Worm (Caenorhabditis elegans) whole organism, young adult: ENCODE measurements around the gene gss-1.

ENCODE experiments used
- B0019.2 ChIP-seq: fragments of 200-800 bp; sonication (Bioruptor generic); conservative IDR thresholded peaks from 2 replicates; pipeline ENCODE4 v1.3.6; 2022; ENCODE audit warnings: missing genetic modification reagents, missing genetic modification characterization, missing compliant biosample characterization
- B0336.3 ChIP-seq: fragments of 200-800 bp; sonication (Bioruptor generic); IDR thresholded peaks from 2 replicates; pipeline ENCODE4 v1.3.6; 2022; ENCODE audit warnings: missing genetic modification characterization, missing compliant biosample characterization
- C17E4.6 ChIP-seq: fragments of 200-800 bp; sonication (Bioruptor generic); IDR thresholded peaks from 2 replicates; pipeline ENCODE4 v1.3.6; 2022; ENCODE audit warnings: missing genetic modification reagents, missing genetic modification characterization, missing compliant biosample characterization
- F23B12.7 ChIP-seq: sonication (generic microtip); optimal IDR thresholded peaks from 2 replicates; lab custom pipeline; 2017; ENCODE audit warnings: missing genetic modification characterization, mild to moderate bottlenecking, missing compliant biosample characterization, antibody characterized with exemption, moderate library complexity; ENCODE audit not compliant: insufficient read depth
- F33H1.4 ChIP-seq: fragments of 200-800 bp; sonication (Bioruptor generic); IDR thresholded peaks from 2 replicates; pipeline ENCODE4 v1.3.6; 2022; ENCODE audit warnings: missing genetic modification reagents, missing genetic modification characterization, missing compliant biosample characterization
- F37B4.10 ChIP-seq: fragments of 200-800 bp; sonication (Bioruptor generic); IDR thresholded peaks from 2 replicates; pipeline ENCODE4 v1.3.6; 2022; ENCODE audit warnings: missing genetic modification characterization, missing compliant biosample characterization
- F52B5.7 ChIP-seq: sonication (generic microtip); optimal IDR thresholded peaks from 2 replicates; lab custom pipeline; 2016; ENCODE audit warnings: mild to moderate bottlenecking, missing genetic modification characterization, missing compliant biosample characterization
- F57A8.1 ChIP-seq: fragments of 200-800 bp; sonication (Bioruptor generic); optimal IDR thresholded peaks from 2 replicates; lab custom pipeline; 2018; ENCODE audit warnings: mild to moderate bottlenecking, missing genetic modification characterization, moderate library complexity, missing compliant biosample characterization
- T26A5.8 ChIP-seq: sonication (generic microtip); optimal IDR thresholded peaks from 2 replicates; lab custom pipeline; 2016; ENCODE audit warnings: missing genetic modification characterization, missing compliant biosample characterization
- Y53G8AR.9 ChIP-seq: fragments of 200-800 bp; sonication (Bioruptor generic); conservative IDR thresholded peaks from 2 replicates; pipeline ENCODE4 v1.3.6; 2022; ENCODE audit warnings: missing genetic modification reagents, missing genetic modification characterization, missing compliant biosample characterization
- Y79H2A.3 ChIP-seq: fragments of 200-800 bp; sonication (Bioruptor generic); conservative IDR thresholded peaks from 2 replicates; pipeline ENCODE4 v1.3.6; 2022; ENCODE audit warnings: missing genetic modification reagents, missing genetic modification characterization, missing compliant biosample characterization
- Y95B8A.8 ChIP-seq: fragments of 200-800 bp; sonication (Bioruptor generic); IDR thresholded peaks from 2 replicates; pipeline ENCODE4 v1.3.6; 2022; ENCODE audit warnings: missing genetic modification reagents, missing genetic modification characterization, missing compliant biosample characterization
- akir-1 ChIP-seq: fragments of 200-800 bp; sonication (Bioruptor generic); optimal IDR thresholded peaks from 2 replicates; lab custom pipeline; 2018; ENCODE audit warnings: mild to moderate bottlenecking, missing genetic modification characterization, moderate library complexity, missing compliant biosample characterization
- aptf-2 ChIP-seq: fragments of 200-800 bp; sonication (Bioruptor generic); conservative IDR thresholded peaks from 2 replicates; pipeline ENCODE4 v1.3.6; 2022; ENCODE audit warnings: missing genetic modification reagents, missing genetic modification characterization, missing compliant biosample characterization
- athp-1 ChIP-seq: sonication (generic microtip); optimal IDR thresholded peaks from 2 replicates; lab custom pipeline; 2017; ENCODE audit warnings: mild to moderate bottlenecking, missing genetic modification characterization, missing compliant biosample characterization
- cebp-1 ChIP-seq, 2 experiments: fragments of 200-800 bp in 1 of 2; sonication (Bioruptor generic) in 1 of 2; sonication (generic microtip) in 1 of 2; IDR thresholded peaks in 1 of 2; optimal IDR thresholded peaks in 1 of 2; 2 replicates each; pipeline versions ENCODE4 v1.3.6 to Lab custom; 2017 to 2022; ENCODE audit warnings: missing compliant biosample characterization in 2 of 2, missing genetic modification characterization in 2 of 2, mild to moderate bottlenecking in 1 of 2, missing genetic modification reagents in 1 of 2, moderate library complexity in 1 of 2
- ceh-58 ChIP-seq: fragments of 200-800 bp; sonication (Bioruptor generic); IDR thresholded peaks from 2 replicates; pipeline ENCODE4 v1.3.6; 2022; ENCODE audit warnings: missing genetic modification characterization, missing compliant biosample characterization
- dox-1 ChIP-seq: fragments of 200-800 bp; sonication (Bioruptor generic); IDR thresholded peaks from 2 replicates; pipeline ENCODE4 v1.3.6; 2022; ENCODE audit warnings: missing genetic modification reagents, missing genetic modification characterization, missing compliant biosample characterization
- efl-1 ChIP-seq: fragments of 150-350 bp; optimal IDR thresholded peaks from 2 replicates; lab custom pipeline; 2014; ENCODE audit warnings: missing biosample characterization, missing genetic modification reagents, missing genetic modification characterization
- egrh-3 ChIP-seq: fragments of 200-800 bp; sonication (Bioruptor generic); IDR thresholded peaks from 2 replicates; pipeline ENCODE4 v1.3.6; 2022; ENCODE audit warnings: missing genetic modification reagents, missing genetic modification characterization, missing compliant biosample characterization
- hlh-12 ChIP-seq: sonication (generic microtip); optimal IDR thresholded peaks from 2 replicates; lab custom pipeline; 2016; ENCODE audit warnings: missing genetic modification characterization, missing compliant biosample characterization
- lag-1 ChIP-seq: fragments of 200-800 bp; sonication (Bioruptor generic); IDR thresholded peaks from 2 replicates; pipeline ENCODE4 v1.3.6; 2022; ENCODE audit warnings: missing genetic modification reagents, missing genetic modification characterization, missing compliant biosample characterization
- let-526 ChIP-seq: fragments of 200-800 bp; sonication (Bioruptor generic); IDR thresholded peaks from 2 replicates; pipeline ENCODE4 v1.3.6; 2022; ENCODE audit warnings: missing genetic modification reagents, missing genetic modification characterization, missing compliant biosample characterization
- lin-54 ChIP-seq: fragments of 200-800 bp; sonication (Bioruptor generic); optimal IDR thresholded peaks from 2 replicates; lab custom pipeline; 2018; ENCODE audit warnings: mild to moderate bottlenecking, missing genetic modification characterization, missing compliant biosample characterization
- madf-10 ChIP-seq: sonication (generic microtip); optimal IDR thresholded peaks from 2 replicates; lab custom pipeline; 2016; ENCODE audit warnings: mild to moderate bottlenecking, missing genetic modification characterization, missing compliant biosample characterization
- mcd-1 ChIP-seq: fragments of 200-800 bp; sonication (Bioruptor generic); IDR thresholded peaks from 2 replicates; pipeline ENCODE4 v1.3.6; 2022; ENCODE audit warnings: missing genetic modification reagents, missing genetic modification characterization, missing compliant biosample characterization
- mel-28 ChIP-seq: sonication (generic microtip); optimal IDR thresholded peaks from 2 replicates; lab custom pipeline; 2016; ENCODE audit warnings: borderline replicate concordance, mild to moderate bottlenecking, missing genetic modification characterization, missing compliant biosample characterization
- mxl-1 ChIP-seq: sonication (generic microtip); optimal IDR thresholded peaks from 2 replicates; lab custom pipeline; 2016; ENCODE audit warnings: missing genetic modification characterization, missing compliant biosample characterization
- nhr-80 ChIP-seq: sonication (generic microtip); optimal IDR thresholded peaks from 2 replicates; lab custom pipeline; 2016; ENCODE audit warnings: missing genetic modification characterization, missing compliant biosample characterization
- nhr-90 ChIP-seq: sonication (generic microtip); optimal IDR thresholded peaks from 2 replicates; lab custom pipeline; 2016; ENCODE audit warnings: missing genotype, mild to moderate bottlenecking, missing genetic modification characterization, missing compliant biosample characterization
- sea-2 ChIP-seq: fragments of 200-800 bp; sonication (Bioruptor generic); IDR thresholded peaks from 2 replicates; pipeline ENCODE4 v1.3.6; 2022; ENCODE audit warnings: missing genetic modification characterization, missing compliant biosample characterization
- snpc-1.1 ChIP-seq: sonication (generic microtip); optimal IDR thresholded peaks from 2 replicates; lab custom pipeline; 2017; ENCODE audit warnings: missing genetic modification characterization, mild to moderate bottlenecking, missing compliant biosample characterization, antibody characterized with exemption, moderate library complexity, missing genotype, missing genetic modification reagents; ENCODE audit not compliant: insufficient read depth
- snpc-3.4 ChIP-seq: sonication (generic microtip); optimal IDR thresholded peaks from 2 replicates; lab custom pipeline; 2017; ENCODE audit warnings: missing genetic modification characterization, mild to moderate bottlenecking, missing compliant biosample characterization, antibody characterized with exemption, moderate library complexity, missing genotype, missing genetic modification reagents
- snpc-4 ChIP-seq, 5 experiments: fragments of 150-350 bp in 1 of 5; sonication (generic microtip) in 4 of 5; optimal IDR thresholded peaks; 2 replicates each; lab custom pipeline; 2014 to 2018; ENCODE audit warnings: missing genetic modification characterization in 5 of 5, missing biosample characterization in 3 of 5, antibody characterized with exemption in 2 of 5, mild to moderate bottlenecking in 2 of 5, missing compliant biosample characterization in 2 of 5, missing genotype in 2 of 5, moderate library complexity in 2 of 5, missing genetic modification reagents in 1 of 5
- somi-1 ChIP-seq: fragments of 200-800 bp; sonication (Bioruptor generic); optimal IDR thresholded peaks from 2 replicates; lab custom pipeline; 2018; ENCODE audit warnings: mild to moderate bottlenecking, missing genetic modification characterization, missing compliant biosample characterization
- sptf-2 ChIP-seq: fragments of 200-800 bp; sonication (Bioruptor generic); optimal IDR thresholded peaks from 2 replicates; lab custom pipeline; 2018; ENCODE audit warnings: mild to moderate bottlenecking, missing genetic modification characterization, missing compliant biosample characterization
- tbp1 ChIP-seq: fragments of 200-800 bp; sonication (Bioruptor generic); optimal IDR thresholded peaks from 2 replicates; lab custom pipeline; 2018; ENCODE audit warnings: mild to moderate bottlenecking, missing genetic modification characterization, missing compliant biosample characterization
- unc-130 ChIP-seq: sonication (generic microtip); optimal IDR thresholded peaks from 2 replicates; lab custom pipeline; 2016; ENCODE audit warnings: missing genetic modification reagents, missing genetic modification characterization, missing compliant biosample characterization
- zim-3 ChIP-seq: sonication (generic microtip); optimal IDR thresholded peaks from 2 replicates; lab custom pipeline; 2017; ENCODE audit warnings: mild to moderate bottlenecking, missing genetic modification characterization, moderate library complexity, missing compliant biosample characterization
- ztf-22 ChIP-seq: fragments of 200-800 bp; sonication (Bioruptor generic); optimal IDR thresholded peaks from 2 replicates; lab custom pipeline; 2018; ENCODE audit warnings: mild to moderate bottlenecking, missing genetic modification characterization, moderate library complexity, missing compliant biosample characterization
- ztf-25 ChIP-seq: fragments of 200-800 bp; sonication (Bioruptor generic); IDR thresholded peaks from 2 replicates; pipeline ENCODE4 v1.3.6; 2022; ENCODE audit warnings: missing genetic modification reagents, missing genetic modification characterization, missing compliant biosample characterization
- ztf-26 ChIP-seq: sonication (generic microtip); optimal IDR thresholded peaks from 2 replicates; lab custom pipeline; 2017; ENCODE audit warnings: missing genetic modification characterization, missing compliant biosample characterization

gss-1 gene

DNA sequence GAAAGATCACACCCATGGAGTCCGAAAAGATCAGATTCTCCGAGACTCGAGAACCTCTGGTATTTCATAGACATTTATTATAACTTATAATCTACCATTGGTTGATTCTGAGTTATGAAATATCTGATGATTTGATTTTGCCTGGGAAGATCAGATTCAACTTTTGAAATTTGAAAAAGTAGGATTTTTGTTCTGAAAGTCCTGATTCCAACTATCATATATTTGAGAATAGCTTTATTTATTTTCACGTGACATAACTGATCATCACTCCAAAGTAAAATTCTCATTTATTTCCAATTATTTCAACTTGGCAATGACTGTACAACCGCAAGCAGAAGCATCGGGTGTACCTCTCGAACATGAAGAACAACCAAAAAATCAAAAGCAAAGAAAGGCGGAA, 16.5 kb downstream of the gss-1 start, which contains the start of gene Y51B9A.7:
TSS of gene Y51B9A.7 (plus strand) at position 301 of the 400 bp plus-strand sequence.
- TF ChIP-seq snpc-4 (GFP tag; optimal IDR thresholded peaks at IDR 0.05; lab: Kevin White, UChicago) (no peak), snpc-4 (tag; optimal IDR thresholded peaks at IDR 0.05; lab: Kevin White, UChicago) (no peak), B0336.3 (GFP tag; lab: Robert Waterston, UW) (no peak), sea-2 (GFP tag; lab: Robert Waterston, UW) (no peak), mel-28 (no peak), athp-1 (tag; lab: Kevin White, UChicago) (no peak), unc-130 (GFP tag; lab: Kevin White, UChicago) (no peak), Y95B8A.8 (GFP tag; lab: Robert Waterston, UW) (no peak), egrh-3 (no peak), Y79H2A.3 (GFP tag; lab: Robert Waterston, UW) (no peak), cebp-1 (GFP tag; IDR thresholded peaks at IDR 0.05; lab: Robert Waterston, UW) (no peak), cebp-1 (tag; optimal IDR thresholded peaks at IDR 0.05; lab: Kevin White, UChicago) (no peak), mxl-1 (tag; lab: Kevin White, UChicago) (no peak), lag-1 (no peak), lin-54 (no peak), F33H1.4 (no peak), let-526 (GFP tag; lab: Robert Waterston, UW) (no peak), dox-1 (GFP tag; lab: Robert Waterston, UW) (no peak)

ce11 chrII:9398370-9398901, 17.8 kb downstream of the gss-1 start, which contains the start of the genes Y51B9A.14 and Y51B9A.8:
Gene Y51B9A.14 (minus strand): TSS chrII:9398470.
Gene Y51B9A.8 (plus strand): TSS chrII:9398851.
- TF ChIP-seq Y53G8AR.9 (GFP tag; lab: Robert Waterston, UW) (no peak), snpc-1.1 (tag; lab: Kevin White, UChicago) (no peak), nhr-80 (tag; lab: Kevin White, UChicago) (no peak), tbp1 (GFP tag; lab: Kevin White, UChicago) (no peak), ceh-58 (GFP tag; lab: Robert Waterston, UW) (no peak), F23B12.7 (tag; lab: Kevin White, UChicago) (no peak), hlh-12 (tag; lab: Kevin White, UChicago) (no peak), akir-1 (GFP tag; lab: Kevin White, UChicago) (no peak), F37B4.10 (GFP tag; lab: Robert Waterston, UW) (no peak), C17E4.6 (GFP tag; lab: Robert Waterston, UW) (no peak), somi-1 (GFP tag; lab: Kevin White, UChicago) (no peak), mcd-1 (GFP tag; lab: Robert Waterston, UW) (no peak), F52B5.7 (tag; lab: Kevin White, UChicago) (no peak), nhr-90 (no peak)

ce11 chrII:9397496-9397895, 18.7 kb downstream of the gss-1 start, which contains the start of gene Y51B9A.9:
Gene Y51B9A.9 (minus strand): TSS chrII:9397596.
- TF ChIP-seq sptf-2 (GFP tag; lab: Kevin White, UChicago), result no peak

ce11 chrII:9392724-9393123, 23.5 kb downstream of the gss-1 start, which contains the start of gene lido-17:
Gene lido-17 (minus strand): TSS chrII:9392824.
- TF ChIP-seq F57A8.1 (GFP tag; lab: Kevin White, UChicago), result no peak
- no peak for TF ChIP-seq T26A5.8
- TF ChIP-seq C17E4.6 (GFP tag; lab: Robert Waterston, UW), result no peak
- no peak for TF ChIP-seq Y79H2A.3 (GFP tag; lab: Robert Waterston, UW)
- TF ChIP-seq zim-3 (tag; lab: Kevin White, UChicago), result no peak
- TF ChIP-seq somi-1 (GFP tag; lab: Kevin White, UChicago), result no peak
- no peak for TF ChIP-seq tbp1 (GFP tag; lab: Kevin White, UChicago)
- no peak for TF ChIP-seq ztf-22 (GFP tag; lab: Kevin White, UChicago)
- no peak for TF ChIP-seq unc-130 (GFP tag; lab: Kevin White, UChicago)
- TF ChIP-seq madf-10 (tag; lab: Kevin White, UChicago), result no peak
- TF ChIP-seq snpc-3.4 (tag; lab: Kevin White, UChicago), result no peak
- no peak for TF ChIP-seq B0019.2 (GFP tag; lab: Robert Waterston, UW)
- no peak for TF ChIP-seq ztf-26 (tag; lab: Kevin White, UChicago)
- TF ChIP-seq efl-1, result no peak
- TF ChIP-seq ztf-25 (GFP tag; lab: Robert Waterston, UW), result no peak
- no peak for TF ChIP-seq Y53G8AR.9 (GFP tag; lab: Robert Waterston, UW)
- no peak for TF ChIP-seq aptf-2
